Fruit fly (Drosophila melanogaster): ENCODE results near the gene Ref1.

- TF ChIP-seq CG8478 (optimal IDR thresholded peaks at IDR 0.05) (no peak), pan (optimal IDR thresholded peaks at IDR 0.05) (no peak), usp (GFP tag; optimal IDR thresholded peaks at IDR 0.05) (no peak), EcR (GFP tag; optimal IDR thresholded peaks at IDR 0.05) (no peak), psq (optimal IDR thresholded peaks at IDR 0.05) (no peak), Dll (optimal IDR thresholded peaks at IDR 0.05) (no peak)
Measured at dm6 chr3R:7091904-7092303, 11.7 kb upstream of the Ref1 start.
